Fruit fly (Drosophila melanogaster): ENCODE measurements around the gene dia.

dm6 chr2L:20760956-20761355 is 3.0 kb downstream of the dia start:
- no peak for TF ChIP-seq CG7368 (GFP tag; optimal IDR thresholded peaks at IDR 0.05)
- no peak for TF ChIP-seq CG11902 (GFP tag; optimal IDR thresholded peaks at IDR 0.05)
- TF ChIP-seq CG3919 (GFP tag; optimal IDR thresholded peaks at IDR 0.05) = no peak
- no peak for TF ChIP-seq Ets96B (tag; optimal IDR thresholded peaks at IDR 0.05)
- no peak for TF ChIP-seq Smox (GFP tag; optimal IDR thresholded peaks at IDR 0.05)
- no peak for TF ChIP-seq CG32006 (GFP tag; optimal IDR thresholded peaks at IDR 0.05)
- no peak for TF ChIP-seq CG6276 (GFP tag; optimal IDR thresholded peaks at IDR 0.05)
- TF ChIP-seq fd85E (GFP tag; optimal IDR thresholded peaks at IDR 0.05) = no peak
- no peak for TF ChIP-seq topi (GFP tag; optimal IDR thresholded peaks at IDR 0.05)
